Fruit fly (Drosophila melanogaster): ENCODE results near the gene Trmt112.
A peak's percentile ranks its signal among the peaks of the same experiment; 100 is the strongest.

Gene Trmt112

dm6 chr3L:21216697-21217291, at the start of gene Trmt112, which contains the start of gene Ilk:
Trmt112 (minus strand) TSS chr3L:21216839.
Ilk (plus strand) TSS chr3L:21216901.
- TF ChIP-seq CG1620 (GFP tag; optimal IDR thresholded peaks at IDR 0.05) (peak; percentile 5), Crg-1 (GFP tag; optimal IDR thresholded peaks at IDR 0.05) (no peak), bab1 (GFP tag; optimal IDR thresholded peaks at IDR 0.05) (peak; percentile 39), Mnt (GFP tag; optimal IDR thresholded peaks at IDR 0.05) (peak; percentile 88), tj (GFP tag; optimal IDR thresholded peaks at IDR 0.05) (peak; percentile 1)

- TF ChIP-seq Hr96 (GFP tag; optimal IDR thresholded peaks at IDR 0.05) (no peak), cic (GFP tag; optimal IDR thresholded peaks at IDR 0.05) (peak; percentile 58), CG1620 (GFP tag; optimal IDR thresholded peaks at IDR 0.05) (no peak), toe (GFP tag; optimal IDR thresholded peaks at IDR 0.05) (no peak), CG12768 (GFP tag; optimal IDR thresholded peaks at IDR 0.05) (peak; percentile 41), Crg-1 (GFP tag; optimal IDR thresholded peaks at IDR 0.05) (no peak), Clk (GFP tag; optimal IDR thresholded peaks at IDR 0.05) (no peak), CG7101 (tag; optimal IDR thresholded peaks at IDR 0.05) (peak; percentile 2), CG11617 (GFP tag; optimal IDR thresholded peaks at IDR 0.05) (peak; percentile 17), CG5204 (GFP tag; optimal IDR thresholded peaks at IDR 0.05) (no peak), ovo (GFP tag; optimal IDR thresholded peaks at IDR 0.05) (no peak), kay (GFP tag; ENCODE audit: borderline replicate concordance) (no peak), CG33017 (tag; optimal IDR thresholded peaks at IDR 0.05) (peak; percentile 32), CG14711 (tag; optimal IDR thresholded peaks at IDR 0.05) (peak; percentile 8), cnc (optimal IDR thresholded peaks at IDR 0.05) (no peak), pad (GFP tag; optimal IDR thresholded peaks at IDR 0.05) (peak; percentile 9), CG7045 (GFP tag; optimal IDR thresholded peaks at IDR 0.05) (no peak), tj (GFP tag; optimal IDR thresholded peaks at IDR 0.05) (no peak), Mnt (GFP tag; optimal IDR thresholded peaks at IDR 0.05) (no peak), bab1 (GFP tag; optimal IDR thresholded peaks at IDR 0.05) (no peak)
Observed at dm6 chr3L:21266101-21266656, 49.5 kb upstream of the Trmt112 start.

dm6 chr3L:21262426-21262825, 45.8 kb upstream of the Trmt112 start:
- TF ChIP-seq pad (GFP tag; optimal IDR thresholded peaks at IDR 0.05) (no peak), CG1620 (GFP tag; optimal IDR thresholded peaks at IDR 0.05) (no peak), Hr96 (GFP tag; optimal IDR thresholded peaks at IDR 0.05) (no peak), Crg-1 (GFP tag; optimal IDR thresholded peaks at IDR 0.05) (no peak), Mnt (GFP tag; optimal IDR thresholded peaks at IDR 0.05) (no peak), CG14711 (tag; optimal IDR thresholded peaks at IDR 0.05) (no peak), CG5204 (GFP tag; optimal IDR thresholded peaks at IDR 0.05) (no peak), CG33017 (tag; optimal IDR thresholded peaks at IDR 0.05) (no peak), kay (GFP tag; ENCODE audit: borderline replicate concordance) (no peak), ovo (GFP tag; optimal IDR thresholded peaks at IDR 0.05) (no peak), CG7045 (GFP tag; optimal IDR thresholded peaks at IDR 0.05) (no peak), toe (GFP tag; optimal IDR thresholded peaks at IDR 0.05) (no peak), CG11617 (GFP tag; optimal IDR thresholded peaks at IDR 0.05) (no peak), tj (GFP tag; optimal IDR thresholded peaks at IDR 0.05) (no peak)

dm6 chr3L:21261403-21262164, 44.9 kb upstream of the Trmt112 start:
- TF ChIP-seq CG14711 (tag; optimal IDR thresholded peaks at IDR 0.05) (no peak), Mnt (GFP tag; optimal IDR thresholded peaks at IDR 0.05) (no peak), CG7045 (GFP tag; optimal IDR thresholded peaks at IDR 0.05) (no peak), CG11617 (GFP tag; optimal IDR thresholded peaks at IDR 0.05) (no peak), CG33017 (tag; optimal IDR thresholded peaks at IDR 0.05) (no peak), kay (GFP tag; ENCODE audit: borderline replicate concordance) (no peak), cic (GFP tag; optimal IDR thresholded peaks at IDR 0.05) (no peak), tj (GFP tag; optimal IDR thresholded peaks at IDR 0.05) (peak; percentile 17)

dm6 chr3L:21259257-21259656, 42.6 kb upstream of the Trmt112 start:
- TF ChIP-seq CG7045 (GFP tag; optimal IDR thresholded peaks at IDR 0.05) (no peak), Clk (GFP tag; optimal IDR thresholded peaks at IDR 0.05) (no peak), Mnt (GFP tag; optimal IDR thresholded peaks at IDR 0.05) (no peak), CG12768 (GFP tag; optimal IDR thresholded peaks at IDR 0.05) (no peak), cic (GFP tag; optimal IDR thresholded peaks at IDR 0.05) (no peak), tj (GFP tag; optimal IDR thresholded peaks at IDR 0.05) (no peak), CG1620 (GFP tag; optimal IDR thresholded peaks at IDR 0.05) (no peak), CG11617 (GFP tag; optimal IDR thresholded peaks at IDR 0.05) (no peak), toe (GFP tag; optimal IDR thresholded peaks at IDR 0.05) (no peak), cnc (optimal IDR thresholded peaks at IDR 0.05) (no peak), bab1 (GFP tag; optimal IDR thresholded peaks at IDR 0.05) (no peak), ovo (GFP tag; optimal IDR thresholded peaks at IDR 0.05) (no peak)

dm6 chr3L:21257731-21258130, 41.1 kb upstream of the Trmt112 start, which contains the start of gene CG43218:
CG43218 (plus strand) TSS chr3L:21258020.
- TF ChIP-seq Clk (GFP tag; optimal IDR thresholded peaks at IDR 0.05) (no peak), CG33017 (tag; optimal IDR thresholded peaks at IDR 0.05) (no peak), CG5204 (GFP tag; optimal IDR thresholded peaks at IDR 0.05) (no peak), kay (GFP tag; ENCODE audit: borderline replicate concordance) (no peak), Mnt (GFP tag; optimal IDR thresholded peaks at IDR 0.05) (no peak), bab1 (GFP tag; optimal IDR thresholded peaks at IDR 0.05) (no peak), CG7101 (tag; optimal IDR thresholded peaks at IDR 0.05) (no peak), CG1620 (GFP tag; optimal IDR thresholded peaks at IDR 0.05) (no peak), Crg-1 (GFP tag; optimal IDR thresholded peaks at IDR 0.05) (no peak), CG11617 (GFP tag; optimal IDR thresholded peaks at IDR 0.05) (no peak), CG12768 (GFP tag; optimal IDR thresholded peaks at IDR 0.05) (no peak), Hr96 (GFP tag; optimal IDR thresholded peaks at IDR 0.05) (no peak), toe (GFP tag; optimal IDR thresholded peaks at IDR 0.05) (no peak), pad (GFP tag; optimal IDR thresholded peaks at IDR 0.05) (no peak), CG14711 (tag; optimal IDR thresholded peaks at IDR 0.05) (no peak)
